Fruit fly (Drosophila melanogaster) whole organism, adult: ENCODE results near the gene CG11262.

Experiments
- CG12768 ChIP-seq: fragments of 200-800 bp; sonication (Bioruptor generic); optimal IDR thresholded peaks from 2 replicates; lab custom pipeline; 2017; ENCODE audit warnings: missing biosample characterization, missing genetic modification characterization, mild to moderate bottlenecking, moderate library complexity, missing genetic modification reagents
- CG14711 ChIP-seq: fragments of 200-800 bp; sonication (Bioruptor generic); optimal IDR thresholded peaks from 2 replicates; lab custom pipeline; 2018; ENCODE audit warnings: missing biosample characterization, mild to moderate bottlenecking, missing genetic modification characterization, moderate library complexity
- CG5204 ChIP-seq: fragments of 200-800 bp; sonication (Bioruptor generic); optimal IDR thresholded peaks from 2 replicates; lab custom pipeline; 2016; ENCODE audit warnings: missing biosample characterization, missing genetic modification characterization
- Clk ChIP-seq: fragments of 200-800 bp; sonication (Bioruptor generic); optimal IDR thresholded peaks from 2 replicates; lab custom pipeline; 2017; ENCODE audit warnings: missing biosample characterization, missing genetic modification characterization
- Mnt ChIP-seq: fragments of 200-800 bp; sonication (Bioruptor generic); optimal IDR thresholded peaks from 2 replicates; lab custom pipeline; 2016; ENCODE audit warnings: missing biosample characterization, mild to moderate bottlenecking, missing genetic modification characterization
- cnc ChIP-seq, 2 experiments: fragments of >200 bp; optimal IDR thresholded peaks; 2 replicates each; lab custom pipeline; 2017
- kay ChIP-seq: fragments of 200-800 bp; sonication (Bioruptor generic); peaks from one replicate; lab custom pipeline; 2016; ENCODE audit warnings: missing biosample characterization, missing genetic modification characterization, borderline replicate concordance

- TF ChIP-seq Clk (GFP tag; lab: Kevin White, UChicago) (no peak), cnc (optimal IDR thresholded peaks at IDR 0.05; lab: Kevin White, UChicago) (no peak), CG14711 (tag; lab: Kevin White, UChicago) (no peak), CG5204 (no peak), Mnt (GFP tag; lab: Kevin White, UChicago) (no peak), kay (GFP tag; lab: Kevin White, UChicago) (no peak), CG12768 (GFP tag; lab: Kevin White, UChicago) (no peak)
Observed at dm6 chr3L:13014693-13015092, 19.8 kb downstream of the CG11262 start.
